Fruit fly (Drosophila melanogaster): ENCODE data around the gene Rab14.

DNA sequence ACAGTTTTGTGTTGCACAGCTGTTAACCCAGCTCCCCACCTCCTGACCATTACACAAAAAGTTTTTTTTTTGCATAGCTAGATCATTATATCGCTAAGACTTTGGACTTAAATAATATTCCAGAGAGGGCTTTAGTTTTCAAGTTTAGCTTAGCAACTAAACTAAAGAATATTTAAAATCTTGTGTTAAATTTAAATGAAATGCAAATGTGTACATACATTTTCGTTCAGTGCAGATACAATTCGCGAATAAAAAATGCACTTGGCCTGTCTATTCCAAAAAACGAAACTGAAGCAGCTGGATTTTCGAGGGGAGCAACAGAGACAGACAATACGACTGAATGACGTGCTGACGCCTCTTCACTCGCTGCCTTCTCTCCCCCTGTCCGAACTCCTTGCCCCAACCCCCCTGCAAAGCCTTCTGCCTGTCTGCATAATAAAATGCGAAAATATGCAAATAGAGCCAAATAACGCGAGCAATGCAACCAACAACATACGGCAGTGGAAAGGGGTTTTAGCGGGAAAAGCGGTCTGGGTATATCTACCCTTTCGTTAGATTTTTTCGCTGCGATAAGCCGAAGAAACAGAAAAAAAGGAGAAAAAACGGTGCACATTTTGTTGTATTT lies 46.8 kb downstream of the Rab14 start:
- TF ChIP-seq Mnt (GFP tag; optimal IDR thresholded peaks at IDR 0.05): no peak
- no peak for TF ChIP-seq CG33017 (tag; optimal IDR thresholded peaks at IDR 0.05)
- no peak for TF ChIP-seq cic (GFP tag; optimal IDR thresholded peaks at IDR 0.05)
- no peak for TF ChIP-seq CG7101 (tag; optimal IDR thresholded peaks at IDR 0.05)
- no peak for TF ChIP-seq pad (GFP tag; optimal IDR thresholded peaks at IDR 0.05)

All from whole organism, adult.